Worm (Caenorhabditis elegans) whole organism, early embryonic: ENCODE results near the gene ZK632.2.

Source experiments
- B0310.2 ChIP-seq: sonication (generic microtip); optimal IDR thresholded peaks from 2 replicates; lab custom pipeline; 2016; ENCODE audit warnings: mild to moderate bottlenecking, missing genetic modification characterization, missing compliant biosample characterization
- F13C5.2 ChIP-seq: sonication (generic microtip); optimal IDR thresholded peaks from 2 replicates; lab custom pipeline; 2017; ENCODE audit warnings: mild to moderate bottlenecking, missing genetic modification characterization, inconsistent platforms, missing compliant biosample characterization
- aly-1 ChIP-seq: sonication (generic microtip); optimal IDR thresholded peaks from 2 replicates; lab custom pipeline; 2016; ENCODE audit warnings: missing genetic modification characterization, missing compliant biosample characterization
- ama-1 ChIP-seq: fragments of 150-350 bp; optimal IDR thresholded peaks from 2 replicates; lab custom pipeline; 2014
- ceh-13 ChIP-seq: fragments of 200-800 bp; sonication (Bioruptor generic); optimal IDR thresholded peaks from 2 replicates; lab custom pipeline; 2018; ENCODE audit warnings: mild to moderate bottlenecking, missing genetic modification characterization, missing compliant biosample characterization
- ceh-36 ChIP-seq: sonication (generic microtip); optimal IDR thresholded peaks from 2 replicates; lab custom pipeline; 2016; ENCODE audit warnings: missing genetic modification characterization, inconsistent platforms, missing compliant biosample characterization
- ets-7 ChIP-seq: sonication (generic microtip); optimal IDR thresholded peaks from 2 replicates; lab custom pipeline; 2016; ENCODE audit warnings: missing genotype, missing genetic modification characterization, missing compliant biosample characterization
- flt-1 ChIP-seq: fragments of 200-800 bp; sonication (Bioruptor generic); IDR thresholded peaks from 2 replicates; pipeline ENCODE4 v1.3.6; 2022; ENCODE audit warnings: missing genetic modification characterization, missing compliant biosample characterization
- hmbx-1 ChIP-seq: sonication (generic microtip); optimal IDR thresholded peaks from 2 replicates; lab custom pipeline; 2016; ENCODE audit warnings: mild to moderate bottlenecking, missing genetic modification characterization, missing compliant biosample characterization
- hmg-4 ChIP-seq: fragments of 200-800 bp; sonication (Bioruptor generic); optimal IDR thresholded peaks from 2 replicates; lab custom pipeline; 2018; ENCODE audit warnings: mild to moderate bottlenecking, missing genetic modification characterization, missing compliant biosample characterization
- hnd-1 ChIP-seq: sonication (generic microtip); optimal IDR thresholded peaks from 2 replicates; lab custom pipeline; 2016; ENCODE audit warnings: missing genetic modification characterization, missing compliant biosample characterization
- pes-1 ChIP-seq: fragments of 200-800 bp; sonication (Bioruptor generic); IDR thresholded peaks from 2 replicates; pipeline ENCODE4 v1.3.6; 2022; ENCODE audit warnings: missing genetic modification reagents, missing genetic modification characterization, missing compliant biosample characterization
- scrt-1 ChIP-seq: fragments of 200-800 bp; sonication (Bioruptor generic); IDR thresholded peaks from 2 replicates; pipeline ENCODE4 v1.3.6; 2022; ENCODE audit warnings: missing genetic modification characterization, missing compliant biosample characterization
- sea-1 ChIP-seq: fragments of 200-800 bp; sonication (Bioruptor generic); conservative IDR thresholded peaks from 2 replicates; pipeline ENCODE4 v1.3.6; 2022; ENCODE audit warnings: missing genetic modification characterization, missing compliant biosample characterization
- tbx-11 ChIP-seq: fragments of 200-800 bp; sonication (Bioruptor generic); IDR thresholded peaks from 2 replicates; pipeline ENCODE4 v1.3.6; 2022; ENCODE audit warnings: missing genetic modification characterization, missing compliant biosample characterization
- tbx-37 ChIP-seq: fragments of 200-800 bp; sonication (Bioruptor generic); conservative IDR thresholded peaks from 2 replicates; pipeline ENCODE4 v1.3.6; 2022; ENCODE audit warnings: missing genetic modification reagents, missing genetic modification characterization, missing compliant biosample characterization
- tra-4 ChIP-seq: sonication (generic microtip); optimal IDR thresholded peaks from 2 replicates; lab custom pipeline; 2017; ENCODE audit warnings: missing genetic modification characterization, missing compliant biosample characterization

Gene ZK632.2

DNA sequence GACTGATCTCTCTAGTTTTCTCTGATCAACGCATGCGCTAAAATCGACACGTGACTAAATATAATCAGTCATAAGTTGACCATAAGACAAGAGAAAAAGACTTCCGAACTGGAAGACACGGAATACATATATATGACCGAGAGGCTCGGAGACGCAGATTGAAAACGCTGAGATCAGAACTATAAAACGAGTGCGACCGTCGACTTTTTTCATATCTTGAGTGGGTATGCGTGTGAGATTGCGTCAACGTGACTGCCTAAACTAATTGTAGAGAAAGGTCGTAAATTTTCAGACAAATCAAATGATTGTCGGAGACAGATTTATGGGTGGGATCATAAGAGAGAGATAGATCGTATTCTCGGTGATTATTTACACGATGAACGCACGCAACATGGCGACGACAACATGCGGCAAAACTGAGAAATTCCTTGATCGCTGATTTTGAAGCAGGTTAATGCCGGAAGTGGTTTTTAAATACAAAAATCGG, 8.7 kb downstream of the ZK632.2 start:
- TF ChIP-seq sea-1 (GFP tag; lab: Robert Waterston, UW), result no peak
- no peak for TF ChIP-seq hmg-4 (GFP tag; lab: Kevin White, UChicago)

ce11 chrIII:9808179-9808578, 9.3 kb downstream of the ZK632.2 start, which contains the start of gene gtap-2:
Gene gtap-2 (plus strand): TSS chrIII:9808544.
- TF ChIP-seq F13C5.2 (tag; lab: Kevin White, UChicago) (no peak), tbx-37 (GFP tag; lab: Robert Waterston, UW) (0 out of 2 replicates have a peak, but pooled peaks have one; percentile 37), ama-1 (no peak)

ce11 chrIII:9813146-9813545, 14.2 kb downstream of the ZK632.2 start, which contains the start of gene ZK632.14:
Gene ZK632.14 (plus strand): TSS chrIII:9813446.
- no peak for TF ChIP-seq ama-1
- TF ChIP-seq F13C5.2 (tag; lab: Kevin White, UChicago), result no peak
- no peak for TF ChIP-seq hmbx-1 (tag; lab: Kevin White, UChicago)
- TF ChIP-seq flt-1 (GFP tag; lab: Robert Waterston, UW), result no peak
- TF ChIP-seq aly-1 (tag; lab: Kevin White, UChicago), result no peak
- no peak for TF ChIP-seq sea-1 (GFP tag; lab: Robert Waterston, UW)
- TF ChIP-seq scrt-1 (GFP tag; lab: Robert Waterston, UW), result no peak

DNA sequence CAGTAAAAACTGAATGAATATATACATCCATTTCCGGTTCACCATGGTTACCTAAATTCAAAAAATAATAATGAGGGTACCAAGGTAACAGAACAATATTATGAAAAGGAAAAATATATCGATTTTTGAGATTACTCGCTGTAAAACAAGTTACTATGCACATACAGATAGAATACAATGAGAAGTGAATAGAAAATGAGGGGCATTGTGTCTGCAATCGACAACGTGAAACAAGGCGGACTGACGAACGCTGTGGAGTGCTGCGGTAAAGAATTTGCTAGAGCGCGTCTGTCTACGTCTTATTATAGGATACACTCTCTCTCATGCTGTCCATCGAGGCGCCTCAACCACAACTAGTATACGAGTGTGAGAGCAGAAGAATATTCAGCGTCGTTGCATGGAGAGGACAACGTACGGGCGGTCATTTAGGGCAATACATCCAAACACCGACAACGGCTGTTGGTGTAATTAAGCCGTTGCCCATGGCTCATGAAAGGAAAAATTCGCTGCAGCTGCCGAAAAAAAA, 18.2 kb downstream of the ZK632.2 start, which contains the start of gene cnx-1:
TSS of gene cnx-1 (minus strand) at position 51 of the 526 bp plus-strand sequence.
- TF ChIP-seq hmbx-1 (tag; lab: Kevin White, UChicago) (no peak), hmg-4 (GFP tag; lab: Kevin White, UChicago) (peak; percentile 73), ceh-36 (no peak), flt-1 (GFP tag; lab: Robert Waterston, UW) (no peak), scrt-1 (GFP tag; lab: Robert Waterston, UW) (no peak), aly-1 (tag; lab: Kevin White, UChicago) (peak; percentile 19), tra-4 (tag; lab: Kevin White, UChicago) (no peak), ceh-13 (GFP tag; lab: Kevin White, UChicago) (no peak), ets-7 (tag; lab: Kevin White, UChicago) (no peak), tbx-11 (GFP tag; lab: Robert Waterston, UW) (no peak), tbx-37 (GFP tag; lab: Robert Waterston, UW) (no peak)

DNA sequence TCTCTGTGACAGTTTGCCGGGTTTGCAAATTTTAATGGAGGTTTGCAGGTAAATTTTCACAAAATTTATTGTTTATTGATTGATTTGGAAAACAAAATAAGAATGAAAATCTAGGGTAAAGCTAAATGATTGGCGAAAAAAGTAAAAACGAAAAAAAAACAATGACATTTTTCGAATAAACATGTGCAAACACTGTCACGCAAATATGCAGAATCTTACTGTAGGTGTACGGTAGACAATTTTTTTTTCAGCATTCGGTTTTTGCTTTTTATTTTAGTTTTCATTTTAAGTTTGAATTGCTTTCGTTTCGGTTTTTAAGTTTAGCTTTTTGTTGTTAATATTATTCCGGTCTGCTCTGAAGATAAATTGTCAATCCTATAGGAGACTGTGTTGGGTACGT, 19.0 kb downstream of the ZK632.2 start:
- TF ChIP-seq pes-1 (GFP tag; lab: Robert Waterston, UW), result no peak
- TF ChIP-seq tbx-11 (GFP tag; lab: Robert Waterston, UW), result no peak
- no peak for TF ChIP-seq scrt-1 (GFP tag; lab: Robert Waterston, UW)
- TF ChIP-seq hmg-4 (GFP tag; lab: Kevin White, UChicago), result no peak
- TF ChIP-seq aly-1 (tag; lab: Kevin White, UChicago), result no peak
- TF ChIP-seq ets-7 (tag; lab: Kevin White, UChicago), result no peak
- TF ChIP-seq flt-1 (GFP tag; lab: Robert Waterston, UW), result no peak
- TF ChIP-seq tbx-37 (GFP tag; lab: Robert Waterston, UW), result no peak
- TF ChIP-seq ceh-36, result no peak
- TF ChIP-seq sea-1 (GFP tag; lab: Robert Waterston, UW), result no peak
- no peak for TF ChIP-seq hmbx-1 (tag; lab: Kevin White, UChicago)
- no peak for TF ChIP-seq ceh-13 (GFP tag; lab: Kevin White, UChicago)

- TF ChIP-seq ama-1, result no peak
- peak; percentile 57 for TF ChIP-seq aly-1 (tag; lab: Kevin White, UChicago)
- TF ChIP-seq tbx-11 (GFP tag; lab: Robert Waterston, UW), result no peak
- TF ChIP-seq tra-4 (tag; lab: Kevin White, UChicago), result no peak
- no peak for TF ChIP-seq pes-1 (GFP tag; lab: Robert Waterston, UW)
- no peak for TF ChIP-seq F13C5.2 (tag; lab: Kevin White, UChicago)
- TF ChIP-seq hmg-4 (GFP tag; lab: Kevin White, UChicago), result peak; percentile 45
- TF ChIP-seq hnd-1 (tag; lab: Kevin White, UChicago), result no peak
- TF ChIP-seq scrt-1 (GFP tag; lab: Robert Waterston, UW), result peak; percentile 65; the same call in 1 of the 2 replicates
- no peak for TF ChIP-seq ceh-36
- TF ChIP-seq B0310.2 (tag; lab: Kevin White, UChicago), result no peak
- no peak for TF ChIP-seq tbx-37 (GFP tag; lab: Robert Waterston, UW)
- no peak for TF ChIP-seq sea-1 (GFP tag; lab: Robert Waterston, UW)
- no peak for TF ChIP-seq ceh-13 (GFP tag; lab: Kevin White, UChicago)
Measured at ce11 chrIII:9818763-9819162, 19.9 kb downstream of the ZK632.2 start, which contains the start of gene panl-3. Gene panl-3 (plus strand): TSS chrIII:9819056.

DNA sequence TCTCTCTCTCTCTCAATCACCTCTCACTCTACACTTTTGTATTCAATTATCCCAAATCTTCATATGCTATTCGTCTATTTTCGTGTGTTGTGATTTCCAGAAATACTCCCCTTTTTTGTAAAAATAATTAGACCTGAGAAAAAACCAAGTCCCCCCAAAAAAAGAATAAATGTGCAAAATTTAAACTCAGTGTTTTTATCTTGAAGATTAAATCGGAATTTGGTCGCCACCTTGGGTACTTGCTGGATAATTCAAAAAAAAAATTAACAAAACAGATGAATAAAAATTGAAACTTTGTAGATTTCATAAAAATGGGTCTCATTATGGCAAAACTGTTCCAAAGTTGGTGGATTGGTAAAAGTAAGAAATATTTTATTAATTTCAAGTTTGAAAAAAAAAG, 24.0 kb downstream of the ZK632.2 start, which contains the start of gene arl-5:
TSS of gene arl-5 (plus strand) at position 301 of the 400 bp plus-strand sequence.
- TF ChIP-seq scrt-1 (GFP tag; lab: Robert Waterston, UW) (no peak), hnd-1 (tag; lab: Kevin White, UChicago) (no peak), tbx-11 (GFP tag; lab: Robert Waterston, UW) (no peak), flt-1 (GFP tag; lab: Robert Waterston, UW) (no peak), ceh-36 (no peak), hmg-4 (GFP tag; lab: Kevin White, UChicago) (no peak), tbx-37 (GFP tag; lab: Robert Waterston, UW) (no peak), ceh-13 (GFP tag; lab: Kevin White, UChicago) (no peak), F13C5.2 (tag; lab: Kevin White, UChicago) (no peak), B0310.2 (tag; lab: Kevin White, UChicago) (no peak), ama-1 (no peak), sea-1 (GFP tag; lab: Robert Waterston, UW) (no peak), pes-1 (GFP tag; lab: Robert Waterston, UW) (no peak), hmbx-1 (tag; lab: Kevin White, UChicago) (no peak), aly-1 (tag; lab: Kevin White, UChicago) (no peak), tra-4 (tag; lab: Kevin White, UChicago) (no peak), ets-7 (tag; lab: Kevin White, UChicago) (no peak)
